Fruit fly (Drosophila melanogaster) whole organism: ENCODE results near the gene Cpr65Aw.
"Not testable (repeated sequence)": the region's sequence is repeated elsewhere in the genome, so short reads cannot be mapped to it uniquely, and the experiment has no call there.

Experiments
- CG8478 ChIP-seq: fragments of >200 bp; optimal IDR thresholded peaks from 2 replicates; lab custom pipeline; 2018; ENCODE audit warnings: inconsistent platforms
- Dll ChIP-seq: fragments of >200 bp; optimal IDR thresholded peaks from 2 replicates; lab custom pipeline; 2017
- EcR ChIP-seq, 2 experiments: fragments of >200 bp; optimal IDR thresholded peaks; 2 replicates each; lab custom pipeline; 2017; ENCODE audit warnings: missing biosample characterization in 2 of 2, missing genetic modification characterization in 2 of 2, missing genetic modification reagents in 2 of 2
- psq ChIP-seq: fragments of >200 bp; optimal IDR thresholded peaks from 2 replicates; lab custom pipeline; 2017

DNA sequence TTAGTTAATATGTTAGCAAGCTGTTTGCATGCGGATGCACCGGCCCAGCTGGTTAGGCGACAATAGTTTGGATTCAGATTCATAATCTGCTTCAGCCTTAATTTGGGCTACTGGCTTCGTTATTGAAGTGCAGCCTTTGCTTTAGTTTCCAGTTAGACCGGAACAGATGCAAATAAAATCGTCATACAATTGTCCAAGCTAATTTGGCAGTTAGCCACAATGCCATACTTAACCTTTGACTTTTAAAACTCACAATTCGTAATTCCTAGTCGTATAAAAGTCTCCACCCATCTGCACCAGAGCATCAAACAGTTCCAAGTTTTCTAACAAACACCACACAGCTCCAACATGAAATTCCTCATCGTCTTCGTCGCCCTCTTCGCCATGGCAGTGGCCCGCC, 4.2 kb upstream of the Cpr65Aw start, which contains the start of gene Lcp65Ab2:
- TF ChIP-seq psq (lab: Kevin White, UChicago); Dll; EcR (GFP tag; optimal IDR thresholded peaks at IDR 0.05; lab: Kevin White, UChicago); CG8478 (lab: Kevin White, UChicago): not testable (repeated sequence)
